Worm (Caenorhabditis elegans) whole organism, young adult: ENCODE data around the gene ippk-1.
A peak's percentile ranks its signal among the peaks of the same experiment; 100 is the strongest.

Experiments
- B0035.1 ChIP-seq: sonication (generic microtip); optimal IDR thresholded peaks from 2 replicates; lab custom pipeline; 2016; ENCODE audit warnings: missing genetic modification characterization, mild to moderate bottlenecking, missing compliant biosample characterization, missing genotype, missing genetic modification reagents
- B0336.3 ChIP-seq: fragments of 200-800 bp; sonication (Bioruptor generic); IDR thresholded peaks from 2 replicates; pipeline ENCODE4 v1.3.6; 2022; ENCODE audit warnings: missing genetic modification characterization, missing compliant biosample characterization
- C06A6.2 ChIP-seq: fragments of 200-800 bp; sonication (Bioruptor generic); conservative IDR thresholded peaks from 2 replicates; pipeline ENCODE4 v1.3.6; 2022; ENCODE audit warnings: missing genetic modification characterization, missing compliant biosample characterization
- K12H6.12 ChIP-seq: fragments of 200-800 bp; sonication (Bioruptor generic); optimal IDR thresholded peaks from 2 replicates; lab custom pipeline; 2018; ENCODE audit warnings: mild to moderate bottlenecking, missing genetic modification characterization, missing compliant biosample characterization
- bed-2 ChIP-seq: fragments of 200-800 bp; sonication (Bioruptor generic); IDR thresholded peaks from 2 replicates; pipeline ENCODE4 v1.3.6; 2022; ENCODE audit warnings: missing genetic modification reagents, missing genetic modification characterization, missing compliant biosample characterization
- cebp-1 ChIP-seq, 2 experiments: fragments of 200-800 bp in 1 of 2; sonication (Bioruptor generic) in 1 of 2; sonication (generic microtip) in 1 of 2; IDR thresholded peaks in 1 of 2; optimal IDR thresholded peaks in 1 of 2; 2 replicates each; pipeline versions ENCODE4 v1.3.6 to Lab custom; 2017 to 2022; ENCODE audit warnings: missing compliant biosample characterization in 2 of 2, missing genetic modification characterization in 2 of 2, mild to moderate bottlenecking in 1 of 2, missing genetic modification reagents in 1 of 2, moderate library complexity in 1 of 2
- ceh-100 ChIP-seq: fragments of 200-800 bp; sonication (Bioruptor generic); IDR thresholded peaks from 2 replicates; pipeline ENCODE4 v1.3.6; 2022; ENCODE audit warnings: missing genetic modification reagents, missing genetic modification characterization, missing compliant biosample characterization
- chd-7 ChIP-seq: sonication (generic microtip); optimal IDR thresholded peaks from 2 replicates; lab custom pipeline; 2016; ENCODE audit warnings: mild to moderate bottlenecking, missing genetic modification characterization, moderate library complexity, missing compliant biosample characterization
- egrh-3 ChIP-seq: fragments of 200-800 bp; sonication (Bioruptor generic); IDR thresholded peaks from 2 replicates; pipeline ENCODE4 v1.3.6; 2022; ENCODE audit warnings: missing genetic modification reagents, missing genetic modification characterization, missing compliant biosample characterization
- hmg-1.2 ChIP-seq: fragments of 200-800 bp; sonication (Bioruptor generic); IDR thresholded peaks from 2 replicates; pipeline ENCODE4 v1.3.6; 2022; ENCODE audit warnings: missing genetic modification reagents, missing genetic modification characterization, missing compliant biosample characterization
- lin-35 ChIP-seq, 3 experiments: fragments of 150-350 bp in 2 of 3; sonication (generic microtip) in 1 of 3; optimal IDR thresholded peaks; 2 replicates each; lab custom pipeline; 2014 to 2018; ENCODE audit warnings: missing biosample characterization in 3 of 3, missing genetic modification characterization in 3 of 3, missing genetic modification reagents in 3 of 3
- lin-40 ChIP-seq: sonication (generic microtip); optimal IDR thresholded peaks from 2 replicates; lab custom pipeline; 2016; ENCODE audit warnings: missing genetic modification characterization, mild to moderate bottlenecking, missing compliant biosample characterization, missing genotype, missing genetic modification reagents
- madf-10 ChIP-seq: sonication (generic microtip); optimal IDR thresholded peaks from 2 replicates; lab custom pipeline; 2016; ENCODE audit warnings: mild to moderate bottlenecking, missing genetic modification characterization, missing compliant biosample characterization
- madf-8 ChIP-seq: fragments of 200-800 bp; sonication (Bioruptor generic); conservative IDR thresholded peaks from 2 replicates; pipeline ENCODE4 v1.3.6; 2022; ENCODE audit warnings: missing genetic modification reagents, missing genetic modification characterization, missing compliant biosample characterization
- mcd-1 ChIP-seq: fragments of 200-800 bp; sonication (Bioruptor generic); IDR thresholded peaks from 2 replicates; pipeline ENCODE4 v1.3.6; 2022; ENCODE audit warnings: missing genetic modification reagents, missing genetic modification characterization, missing compliant biosample characterization
- nhr-80 ChIP-seq: sonication (generic microtip); optimal IDR thresholded peaks from 2 replicates; lab custom pipeline; 2016; ENCODE audit warnings: missing genetic modification characterization, missing compliant biosample characterization
- xnd-1 ChIP-seq: sonication (generic microtip); optimal IDR thresholded peaks from 2 replicates; lab custom pipeline; 2016; ENCODE audit warnings: missing genotype, missing genetic modification reagents, missing genetic modification characterization, missing compliant biosample characterization
- ztf-26 ChIP-seq: sonication (generic microtip); optimal IDR thresholded peaks from 2 replicates; lab custom pipeline; 2017; ENCODE audit warnings: missing genetic modification characterization, missing compliant biosample characterization

ippk-1 gene

ce11 chrII:12089616-12090215 is 47.0 kb downstream of the ippk-1 start:
- TF ChIP-seq K12H6.12 (peak; percentile 14), madf-8 (GFP tag; lab: Robert Waterston, UW) (no peak), lin-35 (GFP tag; optimal IDR thresholded peaks at IDR 0.05; lab: Kevin White, UChicago) (peak in 1 of 3 experiments; percentile 20), egrh-3 (GFP tag; lab: Robert Waterston, UW) (peak; percentile 30; the same call in 1 of the 2 replicates), ceh-100 (GFP tag; lab: Robert Waterston, UW) (no peak), bed-2 (GFP tag; lab: Robert Waterston, UW) (no peak), cebp-1 (GFP tag; IDR thresholded peaks at IDR 0.05; lab: Robert Waterston, UW) (no peak), cebp-1 (tag; optimal IDR thresholded peaks at IDR 0.05; lab: Kevin White, UChicago) (peak; percentile 54), mcd-1 (GFP tag; lab: Robert Waterston, UW) (peak; percentile 55; the same call in 1 of the 2 replicates), ztf-26 (tag; lab: Kevin White, UChicago) (peak; percentile 3), hmg-1.2 (GFP tag; lab: Robert Waterston, UW) (peak; percentile 80), nhr-80 (tag; lab: Kevin White, UChicago) (peak; percentile 47), madf-10 (tag; lab: Kevin White, UChicago) (peak; percentile 28), lin-40 (peak; percentile 71)
- TF ChIP-seq, all 124 proteins: peak for 10

ce11 chrII:12095022-12095421 is 52.3 kb downstream of the ippk-1 start:
- TF ChIP-seq xnd-1 (tag; lab: Kevin White, UChicago) (no peak), cebp-1 (GFP tag; IDR thresholded peaks at IDR 0.05; lab: Robert Waterston, UW) (0 out of 2 replicates have a peak, but pooled peaks have one; percentile 16), cebp-1 (tag; optimal IDR thresholded peaks at IDR 0.05; lab: Kevin White, UChicago) (peak; percentile 87), hmg-1.2 (GFP tag; lab: Robert Waterston, UW) (0 out of 2 replicates have a peak, but pooled peaks have one; percentile 20), B0035.1 (no peak)

DNA sequence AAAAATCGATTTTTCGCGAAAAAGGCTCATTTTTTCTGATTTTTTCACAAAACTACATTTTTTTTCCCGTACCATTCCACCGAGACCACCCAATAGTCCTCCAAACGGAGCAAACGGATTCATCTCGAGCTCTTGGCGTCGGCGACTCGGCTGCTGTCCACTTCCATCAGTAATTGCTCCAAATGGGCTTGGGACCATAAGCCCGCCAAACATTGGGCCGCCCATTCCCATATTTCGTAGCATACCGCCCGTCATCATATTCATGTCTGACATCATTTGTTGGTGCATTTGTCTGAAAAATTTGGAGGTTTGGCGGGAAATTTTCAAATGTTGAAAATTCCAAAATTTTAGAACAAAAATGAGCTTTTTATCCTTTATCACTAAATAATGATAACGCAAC is 56.0 kb downstream of the ippk-1 start:
- 0 out of 2 replicates have a peak, but pooled peaks have one; percentile 23 for TF ChIP-seq C06A6.2 (GFP tag; lab: Robert Waterston, UW)
- TF ChIP-seq chd-7 (tag; lab: Kevin White, UChicago): no peak
- 0 out of 2 replicates have a peak, but pooled peaks have one; percentile 24 for TF ChIP-seq B0336.3 (GFP tag; lab: Robert Waterston, UW)
